Fruit fly (Drosophila melanogaster) whole organism, wandering third instar larva: ENCODE data around the gene CG5758.

Source experiments
- GATAd ChIP-seq: sonication (Bioruptor generic); optimal IDR thresholded peaks from 2 replicates; lab custom pipeline; 2016; ENCODE audit warnings: missing biosample characterization, missing genetic modification characterization
- HLH106 ChIP-seq: fragments of 200-800 bp; optimal IDR thresholded peaks from 3 replicates; lab custom pipeline; 2019; ENCODE audit warnings: missing biosample characterization, mild to moderate bottlenecking, missing genetic modification characterization, moderate library complexity
- Hnf4 ChIP-seq: fragments of 200-800 bp; sonication (Bioruptor generic); optimal IDR thresholded peaks from 2 replicates; lab custom pipeline; 2016; ENCODE audit warnings: missing biosample characterization, mild to moderate bottlenecking, missing genetic modification characterization
- Hr83 ChIP-seq: fragments of 200-300 bp; sonication (Bioruptor generic); optimal IDR thresholded peaks from 2 replicates; lab custom pipeline; 2016; ENCODE audit warnings: missing biosample characterization, mild to moderate bottlenecking, missing genetic modification characterization, moderate library complexity; ENCODE audit not compliant: poor library complexity, severe bottlenecking
- OdsH ChIP-seq: fragments of 200-800 bp; sonication (Bioruptor generic); optimal IDR thresholded peaks from 2 replicates; lab custom pipeline; 2016; ENCODE audit warnings: missing biosample characterization, mild to moderate bottlenecking, missing genetic modification characterization
- br ChIP-seq: fragments of 200-800 bp; sonication (Bioruptor generic); optimal IDR thresholded peaks from 2 replicates; lab custom pipeline; 2016; ENCODE audit warnings: missing biosample characterization, missing genetic modification characterization
- dmrt93B ChIP-seq: fragments of 200-800 bp; sonication (Bioruptor generic); optimal IDR thresholded peaks from 2 replicates; lab custom pipeline; 2018; ENCODE audit warnings: missing biosample characterization, mild to moderate bottlenecking, missing genetic modification characterization
- dsf ChIP-seq: sonication (Bioruptor generic); optimal IDR thresholded peaks from 2 replicates; lab custom pipeline; 2016; ENCODE audit warnings: missing biosample characterization, missing genetic modification characterization, borderline replicate concordance
- foxo ChIP-seq, 2 experiments: fragments of 200-800 bp; sonication (Bioruptor generic); optimal IDR thresholded peaks; 2 replicates in 1 of 2; 3 replicates in 1 of 2; lab custom pipeline; 2016 to 2017; ENCODE audit warnings: missing biosample characterization in 2 of 2, missing genetic modification characterization in 2 of 2
- h ChIP-seq: fragments of 200-800 bp; sonication (Bioruptor generic); optimal IDR thresholded peaks from 3 replicates; lab custom pipeline; 2016; ENCODE audit warnings: missing biosample characterization, mild to moderate bottlenecking, missing genetic modification characterization
- lola ChIP-seq: fragments of >200 bp; optimal IDR thresholded peaks from 2 replicates; lab custom pipeline; 2017; ENCODE audit warnings: missing biosample characterization, missing genetic modification characterization
- usp ChIP-seq: fragments of >200 bp; optimal IDR thresholded peaks from 2 replicates; lab custom pipeline; 2017; ENCODE audit warnings: missing biosample characterization, missing genetic modification characterization

- TF ChIP-seq usp, result no peak
- TF ChIP-seq GATAd (GFP tag; lab: Kevin White, UChicago), result no peak
- no peak for TF ChIP-seq lola (GFP tag; lab: Kevin White, UChicago)
- TF ChIP-seq foxo (GFP tag; optimal IDR thresholded peaks at IDR 0.05; lab: Kevin White, UChicago), result no peak
- TF ChIP-seq HLH106, result no peak
- TF ChIP-seq dmrt93B, result no peak
- no peak for TF ChIP-seq OdsH (GFP tag; lab: Kevin White, UChicago)
- TF ChIP-seq br (GFP tag; lab: Kevin White, UChicago), result no peak
- TF ChIP-seq Hr83, result no peak
- TF ChIP-seq h (GFP tag; lab: Kevin White, UChicago), result no peak
- TF ChIP-seq dsf (GFP tag; lab: Kevin White, UChicago), result no peak
- TF ChIP-seq Hnf4 (GFP tag; lab: Kevin White, UChicago), result no peak
These were observed 20.7 kb downstream of the CG5758 start for dm6 chr2L:18140544-18140943.
